Fruit fly (Drosophila melanogaster): ENCODE results near the gene Plap.

DNA sequence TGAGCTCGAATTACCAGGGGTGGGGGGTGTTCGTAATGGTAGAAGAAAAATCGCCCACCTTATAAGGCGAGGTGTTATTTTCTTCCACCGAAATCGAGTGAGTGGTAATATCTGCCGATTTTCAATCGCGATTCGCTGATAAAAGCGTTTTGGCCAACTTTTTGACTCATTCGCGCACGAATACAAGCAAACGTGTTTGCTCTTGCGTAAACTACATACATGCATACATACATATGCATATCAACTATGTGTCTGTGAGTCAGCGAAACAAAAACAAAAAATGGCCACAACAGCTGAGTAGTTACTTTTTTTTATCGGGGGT is 12.8 kb downstream of the Plap start:
- TF ChIP-seq psq (optimal IDR thresholded peaks at IDR 0.05) (no peak), insv (optimal IDR thresholded peaks at IDR 0.05) (no peak)
